Worm (Caenorhabditis elegans) whole organism, L1 larva: Measurements from ENCODE around the gene F22F7.2.

ENCODE experiments used
- C04F5.9 ChIP-seq: sonication (generic microtip); optimal IDR thresholded peaks from 2 replicates; lab custom pipeline; 2016; ENCODE audit warnings: missing genetic modification characterization, missing compliant biosample characterization
- Y116A8C.19 ChIP-seq: sonication (generic microtip); optimal IDR thresholded peaks from 2 replicates; lab custom pipeline; 2016; ENCODE audit warnings: missing compliant biosample characterization, missing genetic modification characterization, borderline replicate concordance
- alr-1 ChIP-seq: fragments of 200-800 bp; sonication (Bioruptor generic); optimal IDR thresholded peaks from 2 replicates; lab custom pipeline; 2018; ENCODE audit warnings: borderline replicate concordance, mild to moderate bottlenecking, missing genetic modification characterization, missing compliant biosample characterization
- blmp-1 ChIP-seq: fragments of 150-350 bp; optimal IDR thresholded peaks from 2 replicates; lab custom pipeline; 2014; ENCODE audit warnings: missing biosample characterization, missing genetic modification characterization
- ceh-63 ChIP-seq: fragments of 200-800 bp; sonication (Bioruptor generic); optimal IDR thresholded peaks from 2 replicates; lab custom pipeline; 2018; ENCODE audit warnings: mild to moderate bottlenecking, missing genetic modification characterization, missing compliant biosample characterization
- ceh-8 ChIP-seq: fragments of 200-800 bp; sonication (Bioruptor generic); optimal IDR thresholded peaks from 2 replicates; lab custom pipeline; 2018; ENCODE audit warnings: mild to moderate bottlenecking, missing genetic modification characterization, moderate library complexity, missing compliant biosample characterization
- ceh-82 ChIP-seq, 3 experiments: fragments of 150-350 bp in 1 of 3; sonication (generic microtip) in 2 of 3; optimal IDR thresholded peaks; 2 replicates each; lab custom pipeline; 2014 to 2017; ENCODE audit warnings: missing biosample characterization in 3 of 3, missing genetic modification characterization in 3 of 3
- dpl-1 ChIP-seq, 3 experiments: fragments of 150-350 bp in 2 of 3; sonication (generic microtip) in 1 of 3; optimal IDR thresholded peaks; 2 replicates each; lab custom pipeline; 2014 to 2017; ENCODE audit warnings: missing biosample characterization in 3 of 3, missing genetic modification characterization in 3 of 3, missing genetic modification reagents in 3 of 3
- egl-13 ChIP-seq: sonication (generic microtip); optimal IDR thresholded peaks from 2 replicates; lab custom pipeline; 2016; ENCODE audit warnings: missing genotype, missing genetic modification reagents, missing genetic modification characterization, missing compliant biosample characterization
- egl-27 ChIP-seq, 2 experiments: fragments of 150-350 bp in 1 of 2; sonication (generic microtip); optimal IDR thresholded peaks; 3 replicates each; lab custom pipeline; 2017 to 2018; ENCODE audit warnings: missing biosample characterization in 2 of 2, missing genetic modification characterization in 2 of 2, missing genetic modification reagents in 2 of 2
- elt-3 ChIP-seq, 6 experiments: fragments of 150-350 bp in 1 of 6; sonication (generic microtip); optimal IDR thresholded peaks; 2 replicates each; lab custom pipeline; 2017 to 2018; ENCODE audit warnings: missing biosample characterization in 6 of 6, missing genetic modification characterization in 6 of 6, inconsistent platforms in 1 of 6
- grh-1 ChIP-seq: fragments of 200-800 bp; sonication (Bioruptor generic); IDR thresholded peaks from 2 replicates; pipeline ENCODE4 v1.3.6; 2022; ENCODE audit warnings: missing genetic modification reagents, missing genetic modification characterization, missing compliant biosample characterization
- hpl-2 ChIP-seq: fragments of 150-350 bp; optimal IDR thresholded peaks from 2 replicates; lab custom pipeline; 2014; ENCODE audit warnings: missing biosample characterization, missing genetic modification reagents, missing genetic modification characterization
- jun-1 ChIP-seq: fragments of 150-350 bp; optimal IDR thresholded peaks from 2 replicates; lab custom pipeline; 2014; ENCODE audit warnings: missing biosample characterization, missing genetic modification reagents, missing genetic modification characterization
- lin-13 ChIP-seq: fragments of 150-350 bp; optimal IDR thresholded peaks from 2 replicates; lab custom pipeline; 2014; ENCODE audit warnings: missing biosample characterization, missing genetic modification reagents, missing genetic modification characterization
- lin-14 ChIP-seq: fragments of 200-800 bp; sonication (Bioruptor generic); optimal IDR thresholded peaks from 2 replicates; lab custom pipeline; 2018; ENCODE audit warnings: mild to moderate bottlenecking, missing genetic modification characterization, moderate library complexity, missing compliant biosample characterization
- lin-15B ChIP-seq: fragments of 150-350 bp; sonication (generic microtip); optimal IDR thresholded peaks from 3 replicates; lab custom pipeline; 2014; ENCODE audit warnings: missing biosample characterization, missing genetic modification characterization
- lin-39 ChIP-seq: fragments of 150-350 bp; optimal IDR thresholded peaks from 2 replicates; lab custom pipeline; 2014; ENCODE audit warnings: missing biosample characterization, missing genetic modification reagents, missing genetic modification characterization
- lsy-2 ChIP-seq, 2 experiments: fragments of 150-350 bp; optimal IDR thresholded peaks; 2 replicates each; lab custom pipeline; 2014; ENCODE audit warnings: missing biosample characterization in 2 of 2, missing genetic modification characterization in 2 of 2
- mab-9 ChIP-seq: fragments of 200-800 bp; sonication (Bioruptor generic); IDR thresholded peaks from 2 replicates; pipeline ENCODE4 v1.3.6; 2022; ENCODE audit warnings: missing genetic modification reagents, missing genetic modification characterization, missing compliant biosample characterization
- mdl-1 ChIP-seq, 2 experiments: fragments of 150-350 bp; optimal IDR thresholded peaks; 2 replicates each; lab custom pipeline; 2014 to 2017; ENCODE audit warnings: missing biosample characterization in 2 of 2, missing genetic modification characterization in 2 of 2, inconsistent platforms in 1 of 2
- mep-1 ChIP-seq: fragments of 150-350 bp; optimal IDR thresholded peaks from 2 replicates; lab custom pipeline; 2014; ENCODE audit warnings: missing biosample characterization, missing genetic modification characterization
- nhr-19 ChIP-seq: fragments of 200-800 bp; sonication (Bioruptor generic); conservative IDR thresholded peaks from 2 replicates; pipeline ENCODE4 v1.3.6; 2022; ENCODE audit warnings: missing genetic modification characterization, missing compliant biosample characterization
- nhr-20 ChIP-seq: sonication (generic microtip); optimal IDR thresholded peaks from 2 replicates; lab custom pipeline; 2016; ENCODE audit warnings: mild to moderate bottlenecking, missing genetic modification characterization, missing compliant biosample characterization
- nhr-71 ChIP-seq: sonication (generic microtip); optimal IDR thresholded peaks from 2 replicates; lab custom pipeline; 2016; ENCODE audit warnings: mild to moderate bottlenecking, missing genetic modification characterization, moderate library complexity, missing compliant biosample characterization
- nhr-77 ChIP-seq: fragments of 150-350 bp; optimal IDR thresholded peaks from 2 replicates; lab custom pipeline; 2014; ENCODE audit warnings: missing biosample characterization, missing genetic modification characterization
- nhr-85 ChIP-seq: sonication (generic microtip); peaks from one replicate; lab custom pipeline; 2016; ENCODE audit warnings: missing genetic modification characterization, inconsistent platforms, missing compliant biosample characterization
- nhr-90 ChIP-seq: sonication (generic microtip); optimal IDR thresholded peaks from 2 replicates; lab custom pipeline; 2016; ENCODE audit warnings: mild to moderate bottlenecking, missing genetic modification characterization, missing compliant biosample characterization; ENCODE audit not compliant: poor library complexity
- sptf-1 ChIP-seq: fragments of 150-350 bp; optimal IDR thresholded peaks from 2 replicates; lab custom pipeline; 2014; ENCODE audit warnings: missing biosample characterization, missing genetic modification characterization
- tbx-2 ChIP-seq: sonication (generic microtip); optimal IDR thresholded peaks from 2 replicates; lab custom pipeline; 2016; ENCODE audit warnings: missing genetic modification characterization, missing compliant biosample characterization
- tlp-1 ChIP-seq: fragments of 150-350 bp; optimal IDR thresholded peaks from 2 replicates; lab custom pipeline; 2014; ENCODE audit warnings: missing biosample characterization, missing genetic modification characterization
- unc-130 ChIP-seq: fragments of 150-350 bp; optimal IDR thresholded peaks from 2 replicates; lab custom pipeline; 2017; ENCODE audit warnings: missing biosample characterization, missing genetic modification characterization, inconsistent platforms
- unc-30 ChIP-seq: sonication (generic microtip); optimal IDR thresholded peaks from 2 replicates; lab custom pipeline; 2017; ENCODE audit warnings: missing biosample characterization, missing genetic modification characterization
- unc-62 ChIP-seq: fragments of 150-350 bp; optimal IDR thresholded peaks from 2 replicates; lab custom pipeline; 2014; ENCODE audit warnings: missing biosample characterization, missing genetic modification reagents, missing genetic modification characterization
- unc-98 ChIP-seq: fragments of 200-800 bp; sonication (Bioruptor generic); IDR thresholded peaks from 2 replicates; pipeline ENCODE4 v1.3.6; 2022; ENCODE audit warnings: missing genetic modification characterization, missing compliant biosample characterization
- zag-1 ChIP-seq: fragments of 150-350 bp; optimal IDR thresholded peaks from 2 replicates; lab custom pipeline; 2014; ENCODE audit warnings: missing biosample characterization, missing genetic modification characterization
- ztf-11 ChIP-seq, 2 experiments: sonication (generic microtip); optimal IDR thresholded peaks; 2 replicates each; lab custom pipeline; 2016 to 2017; ENCODE audit warnings: missing genetic modification characterization in 2 of 2, missing biosample characterization in 1 of 2, missing compliant biosample characterization in 1 of 2
- ztf-4 ChIP-seq: fragments of 150-350 bp; optimal IDR thresholded peaks from 2 replicates; lab custom pipeline; 2014; ENCODE audit warnings: missing biosample characterization, missing genetic modification characterization

The F22F7.2 gene

ce11 chrV:2095204-2095603 lies 27.4 kb upstream of the F22F7.2 start, which contains the start of gene F36F12.2 (continued):
- TF ChIP-seq grh-1: no peak

ce11 chrV:2095772-2096171 lies 26.8 kb upstream of the F22F7.2 start, which contains the start of gene clec-207:
TSS of gene clec-207 (plus strand) at chrV:2096072.
- no peak for TF ChIP-seq egl-27 (tag; optimal IDR thresholded peaks at IDR 0.05; lab: Kevin White, UChicago)
- TF ChIP-seq unc-98 (GFP tag; lab: Robert Waterston, UW): no peak
- no peak for TF ChIP-seq lin-39 (tag; lab: Kevin White, UChicago)
- no peak for TF ChIP-seq lsy-2 (tag; optimal IDR thresholded peaks at IDR 0.05; lab: Kevin White, UChicago)
- TF ChIP-seq nhr-77 (tag; lab: Kevin White, UChicago): no peak
- no peak for TF ChIP-seq lin-14
- TF ChIP-seq blmp-1 (tag; lab: Kevin White, UChicago): no peak
- TF ChIP-seq ztf-11 (tag; optimal IDR thresholded peaks at IDR 0.05; lab: Kevin White, UChicago): no peak
- TF ChIP-seq nhr-20: no peak
- TF ChIP-seq ceh-8 (GFP tag; lab: Kevin White, UChicago): no peak
- TF ChIP-seq nhr-90 (tag; lab: Kevin White, UChicago): no peak
- no peak for TF ChIP-seq nhr-19 (GFP tag; lab: Robert Waterston, UW)
- no peak for TF ChIP-seq zag-1
- no peak for TF ChIP-seq lin-13 (GFP tag; lab: Kevin White, UChicago)
- TF ChIP-seq C04F5.9 (tag; lab: Kevin White, UChicago): no peak
- no peak for TF ChIP-seq sptf-1 (tag; lab: Kevin White, UChicago)
- no peak for TF ChIP-seq jun-1 (tag; lab: Kevin White, UChicago)
- TF ChIP-seq mdl-1 (tag; optimal IDR thresholded peaks at IDR 0.05; lab: Kevin White, UChicago): no peak
- TF ChIP-seq, all 84 proteins: peak for 0

ce11 chrV:2097653-2098052 lies 24.9 kb upstream of the F22F7.2 start, which contains the start of gene clec-208:
TSS of gene clec-208 (plus strand) at chrV:2097953.
- TF ChIP-seq alr-1: no peak
- no peak for TF ChIP-seq tbx-2
- TF ChIP-seq elt-3 (tag; optimal IDR thresholded peaks at IDR 0.05; lab: Kevin White, UChicago): no peak
- TF ChIP-seq lin-13 (GFP tag; lab: Kevin White, UChicago): no peak
- TF ChIP-seq mep-1: no peak
- TF ChIP-seq nhr-71: no peak
- TF ChIP-seq unc-130: no peak
- TF ChIP-seq dpl-1 (GFP tag; optimal IDR thresholded peaks at IDR 0.05; lab: Kevin White, UChicago): no peak
- no peak for TF ChIP-seq mab-9 (GFP tag; lab: Robert Waterston, UW)
- no peak for TF ChIP-seq C04F5.9 (tag; lab: Kevin White, UChicago)
- no peak for TF ChIP-seq unc-62 (GFP tag; lab: Kevin White, UChicago)
- TF ChIP-seq ztf-4 (tag; lab: Kevin White, UChicago): no peak

ce11 chrV:2099040-2099439 lies 23.5 kb upstream of the F22F7.2 start, which contains the start of gene F36F12.7:
TSS of gene F36F12.7 (plus strand) at chrV:2099340.
- TF ChIP-seq Y116A8C.19 (tag; lab: Kevin White, UChicago) (no peak), egl-13 (no peak), hpl-2 (GFP tag; lab: Kevin White, UChicago) (no peak), grh-1 (no peak), zag-1 (no peak), nhr-85 (tag; lab: Kevin White, UChicago) (no peak), unc-30 (tag; lab: Kevin White, UChicago) (no peak), ceh-63 (no peak), ceh-82 (tag; optimal IDR thresholded peaks at IDR 0.05; lab: Kevin White, UChicago) (no peak), tlp-1 (tag; lab: Kevin White, UChicago) (no peak), sptf-1 (tag; lab: Kevin White, UChicago) (no peak), nhr-71 (no peak), ztf-11 (tag; optimal IDR thresholded peaks at IDR 0.05; lab: Kevin White, UChicago) (no peak), nhr-20 (no peak), nhr-19 (GFP tag; lab: Robert Waterston, UW) (no peak), lin-15B (no peak)
